Worm (Caenorhabditis elegans): ENCODE results near the gene alh-7.

Gene alh-7

DNA sequence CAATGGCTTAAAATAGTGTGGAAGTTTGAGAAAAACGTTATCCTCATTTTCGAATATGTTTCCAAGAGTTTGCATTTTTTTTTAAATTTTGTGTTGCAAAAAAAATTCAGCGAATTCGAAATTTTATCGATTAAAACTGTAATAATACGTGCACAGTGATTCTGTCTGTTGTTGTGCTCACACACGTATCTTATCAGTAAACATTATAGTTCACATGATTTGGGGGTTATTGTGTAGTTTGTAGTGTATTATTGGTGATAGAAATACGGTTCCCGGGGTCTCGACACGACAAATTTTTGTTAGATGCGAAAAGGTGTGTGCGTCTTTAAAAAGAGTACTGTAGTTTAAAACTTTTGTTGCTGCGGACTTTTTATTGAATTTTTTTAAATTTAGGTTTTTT is 4.1 kb upstream of the alh-7 start, which contains the start of gene drr-1:
Gene drr-1 (minus strand): TSS at position 183 of the 400 bp plus-strand sequence.
- peak; percentile 38 for TF ChIP-seq nhr-77 (tag; optimal IDR thresholded peaks at IDR 0.05)
- no peak for TF ChIP-seq zip-2 (tag; optimal IDR thresholded peaks at IDR 0.05)
- TF ChIP-seq aha-1 (tag), result peak; percentile 45
- TF ChIP-seq hlh-11 (tag; optimal IDR thresholded peaks at IDR 0.05), result peak; percentile 33
- peak; percentile 44 for TF ChIP-seq dve-1 (tag; optimal IDR thresholded peaks at IDR 0.05; ENCODE audit: insufficient read depth)
- peak in 1 of 2 experiments; percentile 4 for TF ChIP-seq lsy-2 (tag; optimal IDR thresholded peaks at IDR 0.05)
- TF ChIP-seq daf-16 (GFP tag; optimal IDR thresholded peaks at IDR 0.05), result no peak
- peak; percentile 87 for TF ChIP-seq daf-16 (tag; optimal IDR thresholded peaks at IDR 0.05)
- TF ChIP-seq mxl-3 (GFP tag; optimal IDR thresholded peaks at IDR 0.05), result no peak
- TF ChIP-seq nhr-28 (tag; optimal IDR thresholded peaks at IDR 0.05), result peak; percentile 97

DNA sequence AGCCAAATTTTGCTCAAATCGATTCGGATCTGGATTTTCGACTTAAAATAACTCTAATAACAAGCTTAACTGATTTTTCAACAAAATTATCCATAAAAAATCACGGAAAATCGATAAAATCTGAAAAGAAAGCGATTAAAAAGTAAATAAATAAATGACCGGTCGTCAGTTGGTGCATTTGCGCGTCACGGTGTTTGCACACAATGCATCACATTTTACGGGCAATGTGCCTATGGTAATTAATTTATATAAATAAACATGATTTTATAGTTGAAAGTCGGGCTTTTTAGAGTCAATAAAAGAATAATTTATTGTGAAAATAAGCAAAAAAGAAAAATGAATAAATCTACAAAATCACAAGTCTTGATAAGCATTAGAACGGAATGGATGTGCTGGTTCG is 3.2 kb upstream of the alh-7 start:
- TF ChIP-seq ceh-20 (GFP tag; IDR thresholded peaks at IDR 0.05), result 0 out of 2 replicates have a peak, but pooled peaks have one; percentile 10
- TF ChIP-seq nhr-6 (tag; optimal IDR thresholded peaks at IDR 0.05), result no peak
- no peak for TF ChIP-seq fos-1 (tag; optimal IDR thresholded peaks at IDR 0.05)
- TF ChIP-seq ztf-7 (tag; optimal IDR thresholded peaks at IDR 0.05), result peak; percentile 17
- TF ChIP-seq madf-5 (GFP tag; IDR thresholded peaks at IDR 0.05), result no peak
- peak; percentile 29 for TF ChIP-seq rbr-2 (tag; optimal IDR thresholded peaks at IDR 0.05)
- peak; percentile 22 for TF ChIP-seq mep-1 (tag; optimal IDR thresholded peaks at IDR 0.05)
- peak; percentile 71 for TF ChIP-seq mes-2 (tag; optimal IDR thresholded peaks at IDR 0.05; ENCODE audit: poor library complexity, severe bottlenecking)
- TF ChIP-seq nhr-28 (tag; optimal IDR thresholded peaks at IDR 0.05), result peak; percentile 26
- peak; percentile 14; the same call in 1 of the 2 replicates for TF ChIP-seq php-3 (GFP tag; IDR thresholded peaks at IDR 0.05)
- no peak for TF ChIP-seq daf-16 (GFP tag; optimal IDR thresholded peaks at IDR 0.05)
- peak; percentile 83 for TF ChIP-seq daf-16 (tag; optimal IDR thresholded peaks at IDR 0.05)
- no peak for TF ChIP-seq unc-130 (GFP tag; optimal IDR thresholded peaks at IDR 0.05)
- peak; percentile 51 for TF ChIP-seq lin-38 (GFP tag; IDR thresholded peaks at IDR 0.05)
- TF ChIP-seq dve-1 (tag; optimal IDR thresholded peaks at IDR 0.05; ENCODE audit: insufficient read depth), result peak; percentile 62
- TF ChIP-seq lsy-2 (tag; optimal IDR thresholded peaks at IDR 0.05), result peak in 1 of 2 experiments; percentile 72
- TF ChIP-seq pha-4 (GFP tag; IDR thresholded peaks at IDR 0.05), result peak; percentile 20; the same call in 1 of the 2 replicates
- peak; percentile 49 for TF ChIP-seq pha-4 (tag; optimal IDR thresholded peaks at IDR 0.05)
- peak; percentile 34 for TF ChIP-seq dpl-1 (GFP tag; optimal IDR thresholded peaks at IDR 0.05)
- TF ChIP-seq hlh-30 (tag; optimal IDR thresholded peaks at IDR 0.05; ENCODE audit: insufficient read depth), result peak; percentile 22
- TF ChIP-seq nhr-77 (tag; optimal IDR thresholded peaks at IDR 0.05), result peak; percentile 46

DNA sequence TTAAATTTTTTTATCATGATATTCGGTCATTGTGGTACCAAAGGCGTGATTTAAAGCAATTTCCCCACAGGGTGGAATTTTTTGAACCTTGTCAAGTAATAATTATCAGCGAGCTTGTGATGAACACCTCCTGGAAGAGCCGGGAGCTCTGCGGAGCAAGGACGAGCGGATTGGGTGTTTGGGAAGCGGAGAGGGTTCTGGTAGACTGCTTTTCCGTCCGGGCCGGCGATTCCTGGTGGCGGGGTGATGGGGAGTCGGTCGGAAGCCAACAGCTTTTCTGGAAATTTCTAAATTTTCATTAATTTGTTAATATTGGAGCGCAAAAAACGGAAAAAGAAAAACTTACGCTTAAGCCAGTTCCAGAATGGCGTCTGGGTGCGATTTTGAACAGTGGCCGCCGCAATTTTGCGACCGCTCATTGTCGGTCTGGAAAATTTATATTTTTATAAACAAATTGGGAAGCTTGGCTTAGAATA is 2.6 kb upstream of the alh-7 start, which contains the start of gene ndua-7:
Gene ndua-7 (minus strand): TSS at position 426 of the 476 bp plus-strand sequence.
- TF ChIP-seq T20F7.1 (GFP tag; optimal IDR thresholded peaks at IDR 0.05), result no peak
- TF ChIP-seq set-16 (GFP tag; IDR thresholded peaks at IDR 0.05), result peak; percentile 88

DNA sequence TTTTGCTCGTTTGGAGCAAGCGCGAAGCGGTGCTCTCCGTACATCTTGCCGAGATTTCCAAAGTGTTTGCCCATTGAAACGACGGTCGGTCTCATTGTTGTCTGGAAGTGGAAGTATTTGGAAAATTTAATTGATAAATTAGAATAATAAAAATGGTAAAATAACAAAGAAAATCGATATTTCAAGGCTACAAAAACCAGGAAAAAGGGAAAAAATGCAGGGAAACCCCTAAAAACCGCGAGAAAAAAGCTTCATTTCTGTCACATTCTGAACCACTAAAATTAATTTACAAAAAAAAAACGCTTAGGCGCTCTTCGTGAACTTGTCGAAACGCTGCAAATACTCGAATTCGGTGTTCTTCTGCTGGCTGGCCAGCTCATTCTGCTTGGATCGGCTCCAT is 1.4 kb upstream of the alh-7 start, which contains the start of gene F45H10.2:
Gene F45H10.2 (minus strand): TSS at position 101 of the 400 bp plus-strand sequence.
- TF ChIP-seq lin-38 (GFP tag; IDR thresholded peaks at IDR 0.05) (peak; percentile 30; the same call in 1 of the 2 replicates), arid-1 (GFP tag; conservative IDR thresholded peaks at IDR 0.05) (no peak)

DNA sequence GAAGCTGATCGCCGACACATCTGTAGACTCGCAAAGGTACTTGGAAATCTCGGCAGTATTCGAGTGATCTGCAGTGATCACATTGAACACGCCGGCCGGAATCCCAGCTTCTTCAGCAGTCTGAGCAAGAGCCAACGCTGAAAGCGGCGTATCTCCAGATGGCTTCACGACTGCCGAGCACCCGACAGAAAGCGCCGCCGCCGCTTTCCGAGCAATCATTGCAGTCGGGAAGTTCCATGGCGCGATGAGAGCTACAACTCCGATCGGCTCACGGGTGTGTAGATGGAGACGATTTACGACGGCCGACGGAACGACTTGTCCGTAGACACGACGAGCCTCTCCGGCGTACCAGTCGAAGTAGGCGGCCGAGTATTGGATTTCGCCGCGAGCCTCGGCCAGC is 1.7 kb downstream of the alh-7 start:
- TF ChIP-seq ceh-28 (tag; optimal IDR thresholded peaks at IDR 0.05) (no peak), set-16 (GFP tag; IDR thresholded peaks at IDR 0.05) (peak; percentile 87), daf-8 (GFP tag; IDR thresholded peaks at IDR 0.05) (0 out of 2 replicates have a peak, but pooled peaks have one; percentile 26), egl-43 (GFP tag; IDR thresholded peaks at IDR 0.05) (peak; percentile 23; the same call in 1 of the 2 replicates)

Measured in whole organism, L4 larva.